Worm (Caenorhabditis elegans) whole organism, midembryonic: ENCODE measurements around the gene kin-5.

Experiments
- flt-1 ChIP-seq: fragments of 200-800 bp; sonication (Bioruptor generic); IDR thresholded peaks from 2 replicates; pipeline ENCODE4 v1.3.6; 2022; ENCODE audit warnings: missing genetic modification characterization, missing compliant biosample characterization
- klf-2 ChIP-seq: fragments of 200-800 bp; sonication (Bioruptor generic); conservative IDR thresholded peaks from 2 replicates; pipeline ENCODE4 v1.3.6; 2022; ENCODE audit warnings: missing genetic modification reagents, missing genetic modification characterization, missing compliant biosample characterization
- med-1 ChIP-seq: sonication (generic microtip); optimal IDR thresholded peaks from 2 replicates; lab custom pipeline; 2017; ENCODE audit warnings: missing genetic modification characterization, mild to moderate bottlenecking, missing compliant biosample characterization, antibody characterized with exemption, missing genetic modification reagents; ENCODE audit not compliant: insufficient read depth
- tab-1 ChIP-seq: fragments of 200-800 bp; sonication (Bioruptor generic); IDR thresholded peaks from 2 replicates; pipeline ENCODE4 v1.3.6; 2022; ENCODE audit warnings: missing genetic modification characterization, missing compliant biosample characterization
- ztf-29 ChIP-seq: fragments of 200-800 bp; sonication (Bioruptor generic); IDR thresholded peaks from 2 replicates; pipeline ENCODE4 v1.3.6; 2022; ENCODE audit warnings: missing genetic modification reagents, missing genetic modification characterization, missing compliant biosample characterization

- TF ChIP-seq flt-1 (GFP tag; lab: Robert Waterston, UW), result no peak
- no peak for TF ChIP-seq klf-2 (GFP tag; lab: Robert Waterston, UW)
- no peak for TF ChIP-seq med-1 (GFP tag; lab: Kevin White, UChicago)
- TF ChIP-seq tab-1 (GFP tag; lab: Robert Waterston, UW), result no peak
- no peak for TF ChIP-seq ztf-29 (GFP tag; lab: Robert Waterston, UW)
Observed at ce11 chrIV:9918021-9918420, 51.0 kb downstream of the kin-5 start.
